Worm (Caenorhabditis elegans): ENCODE data around the gene ttr-9.

ce11 chrIV:9529647-9530046, 23.5 kb upstream of the ttr-9 start, which contains the start of gene elo-7:
- TF ChIP-seq ama-1 (optimal IDR thresholded peaks at IDR 0.05) = no peak
- no peak for TF ChIP-seq ama-1 (GFP tag; optimal IDR thresholded peaks at IDR 0.05)
- TF ChIP-seq ekl-4 (GFP tag; IDR thresholded peaks at IDR 0.05) = no peak
- no peak for TF ChIP-seq T07F8.4 (tag; optimal IDR thresholded peaks at IDR 0.05)
- TF ChIP-seq egl-44 (GFP tag; IDR thresholded peaks at IDR 0.05) = no peak
- no peak for TF ChIP-seq unc-62 (GFP tag; optimal IDR thresholded peaks at IDR 0.05)
- TF ChIP-seq ets-4 (GFP tag; optimal IDR thresholded peaks at IDR 0.05) = no peak
- no peak for TF ChIP-seq dpl-1 (GFP tag; optimal IDR thresholded peaks at IDR 0.05)
- TF ChIP-seq C06A6.2 (GFP tag; conservative IDR thresholded peaks at IDR 0.05) = no peak
- no peak for TF ChIP-seq lin-54 (GFP tag; optimal IDR thresholded peaks at IDR 0.05)
- TF ChIP-seq repo-1 (tag; optimal IDR thresholded peaks at IDR 0.05) = no peak

Data from whole organism, young adult.